Fruit fly (Drosophila melanogaster): Measurements from ENCODE around the gene CG5024.

dm6 chr3R:25811611-25812010 lies 715 bp downstream of the CG5024 start, which contains the start of the genes Acam and CG17770:
- no peak for TF ChIP-seq CG8924 (tag; optimal IDR thresholded peaks at IDR 0.05)
- no peak for TF ChIP-seq lmd (GFP tag; IDR thresholded peaks at IDR 0.05)

Data from whole organism, embryonic.